Worm (Caenorhabditis elegans): Measurements from ENCODE around the gene tba-9.

DNA sequence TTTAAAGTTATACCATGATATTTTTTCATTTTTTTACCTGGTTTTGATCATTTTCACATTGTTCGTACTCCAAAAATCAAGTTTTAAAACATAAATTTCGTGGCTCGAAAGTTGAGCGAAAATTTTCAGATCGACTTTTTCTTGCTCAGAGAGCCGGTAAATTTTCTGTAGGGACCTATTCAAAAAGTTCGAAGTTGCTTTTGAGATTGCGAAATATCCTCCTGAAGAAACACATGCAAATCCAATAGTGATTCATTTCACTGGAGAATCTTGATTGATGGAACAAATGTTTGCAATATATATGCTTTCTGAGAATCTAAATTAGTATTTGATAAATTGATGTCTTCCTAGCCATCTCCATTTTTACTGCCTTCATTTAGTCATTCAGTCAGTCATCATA, 35.9 kb upstream of the tba-9 start:
- no peak for TF ChIP-seq nhr-10 (tag; optimal IDR thresholded peaks at IDR 0.05)
- TF ChIP-seq nhr-41 (GFP tag; IDR thresholded peaks at IDR 0.05) = no peak
- no peak for TF ChIP-seq mdl-1 (tag; optimal IDR thresholded peaks at IDR 0.05)
- TF ChIP-seq T26A8.4 (GFP tag; IDR thresholded peaks at IDR 0.05) = no peak
- no peak for TF ChIP-seq lin-15B (tag; optimal IDR thresholded peaks at IDR 0.05)
- no peak for TF ChIP-seq lin-1 (GFP tag; IDR thresholded peaks at IDR 0.05)
- TF ChIP-seq ces-1 (GFP tag; optimal IDR thresholded peaks at IDR 0.05) = no peak
- no peak for TF ChIP-seq mep-1 (tag; optimal IDR thresholded peaks at IDR 0.05)
- TF ChIP-seq fos-1 (tag; optimal IDR thresholded peaks at IDR 0.05) = no peak
- TF ChIP-seq mdt-29 (GFP tag; IDR thresholded peaks at IDR 0.05) = no peak
- no peak for TF ChIP-seq ama-1 (optimal IDR thresholded peaks at IDR 0.05)
- no peak for TF ChIP-seq pqm-1 (tag; optimal IDR thresholded peaks at IDR 0.05)
- TF ChIP-seq snpc-4 (tag; optimal IDR thresholded peaks at IDR 0.05) = no peak

All from whole organism, L4 larva.